Worm (Caenorhabditis elegans): Measurements from ENCODE around the gene flcn-1.

- TF ChIP-seq nhr-76 (tag; optimal IDR thresholded peaks at IDR 0.05) (no peak), ztf-4 (tag; optimal IDR thresholded peaks at IDR 0.05) (peak; percentile 60), jun-1 (tag; optimal IDR thresholded peaks at IDR 0.05) (peak; percentile 91), ceh-82 (tag; optimal IDR thresholded peaks at IDR 0.05) (peak; percentile 84), unc-62 (GFP tag; optimal IDR thresholded peaks at IDR 0.05) (peak; percentile 72), nhr-12 (tag; optimal IDR thresholded peaks at IDR 0.05) (no peak), fkh-2 (tag; optimal IDR thresholded peaks at IDR 0.05) (peak; percentile 58), ama-1 (optimal IDR thresholded peaks at IDR 0.05) (no peak), ZK546.5 (tag; optimal IDR thresholded peaks at IDR 0.05) (no peak), nhr-11 (tag; optimal IDR thresholded peaks at IDR 0.05) (peak; percentile 90), nhr-25 (tag; optimal IDR thresholded peaks at IDR 0.05) (peak; percentile 90)
Observed at ce11 chrII:6951250-6951806, 22.8 kb downstream of the flcn-1 start, which contains the start of the genes malt-1 and ceh-38.

All from whole organism, L3 larva.